Worm (Caenorhabditis elegans): ENCODE measurements around the gene trr-1.

The trr-1 gene

ce11 chrII:11620630-11621246 lies 55.0 kb downstream of the trr-1 start:
- TF ChIP-seq blmp-1 (tag; optimal IDR thresholded peaks at IDR 0.05; ENCODE audit: insufficient read depth) (peak; percentile 47), mab-5 (tag; optimal IDR thresholded peaks at IDR 0.05) (no peak), zag-1 (tag; optimal IDR thresholded peaks at IDR 0.05) (no peak), alr-1 (tag; optimal IDR thresholded peaks at IDR 0.05) (no peak), nhr-25 (tag; optimal IDR thresholded peaks at IDR 0.05) (peak; percentile 44), unc-55 (GFP tag; optimal IDR thresholded peaks at IDR 0.05) (no peak), ZK546.5 (tag; optimal IDR thresholded peaks at IDR 0.05) (no peak), F13H6.1 (tag; optimal IDR thresholded peaks at IDR 0.05) (peak; percentile 35), nhr-237 (tag; optimal IDR thresholded peaks at IDR 0.05) (no peak), nhr-129 (tag; optimal IDR thresholded peaks at IDR 0.05) (no peak), nhr-12 (tag; optimal IDR thresholded peaks at IDR 0.05) (no peak)

DNA sequence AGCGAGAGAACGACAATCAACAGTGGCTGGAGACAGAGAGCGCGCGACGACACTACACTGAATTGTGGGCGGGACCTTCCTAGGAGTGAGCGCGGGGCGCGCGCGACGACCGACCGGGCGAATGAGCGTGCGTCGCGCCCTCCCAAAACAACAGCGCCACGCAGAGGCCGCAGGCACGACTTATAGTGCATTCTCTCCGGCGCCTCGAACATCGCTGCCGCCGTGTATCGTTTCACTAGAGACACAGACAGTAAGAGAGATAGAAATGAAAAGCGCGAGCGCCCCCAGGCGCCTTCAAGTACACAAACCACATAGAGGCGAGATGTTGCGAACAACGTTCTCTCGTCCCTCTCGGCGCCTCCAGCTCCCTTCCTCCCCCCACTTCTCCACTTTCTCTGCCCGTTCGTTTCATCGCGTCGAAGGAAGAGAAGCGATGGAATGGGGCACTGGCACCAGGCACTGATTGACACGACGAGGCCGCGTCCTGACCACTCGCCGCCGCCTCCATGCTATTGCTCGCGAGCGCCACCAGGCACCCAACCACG lies 55.8 kb downstream of the trr-1 start:
- TF ChIP-seq nhr-25 (tag; optimal IDR thresholded peaks at IDR 0.05) (peak; percentile 87), sma-3 (GFP tag; optimal IDR thresholded peaks at IDR 0.05) (peak; percentile 78), dmd-4 (tag; optimal IDR thresholded peaks at IDR 0.05) (peak; percentile 49), ceh-82 (tag; optimal IDR thresholded peaks at IDR 0.05) (peak; percentile 4), nhr-23 (tag; optimal IDR thresholded peaks at IDR 0.05) (no peak), lin-11 (tag; optimal IDR thresholded peaks at IDR 0.05) (no peak), F13H6.1 (tag; optimal IDR thresholded peaks at IDR 0.05) (peak; percentile 97), nhr-129 (tag; optimal IDR thresholded peaks at IDR 0.05) (peak; percentile 61), lin-13 (GFP tag; optimal IDR thresholded peaks at IDR 0.05) (peak; percentile 80), alr-1 (tag; optimal IDR thresholded peaks at IDR 0.05) (no peak), ZK546.5 (tag; optimal IDR thresholded peaks at IDR 0.05) (peak; percentile 36), ceh-16 (tag; optimal IDR thresholded peaks at IDR 0.05) (peak; percentile 82), sma-9 (GFP tag; optimal IDR thresholded peaks at IDR 0.05) (peak; percentile 96), sma-9 (tag; optimal IDR thresholded peaks at IDR 0.05) (peak; percentile 57), nhr-11 (tag; optimal IDR thresholded peaks at IDR 0.05) (peak; percentile 64), lin-39 (tag; optimal IDR thresholded peaks at IDR 0.05) (no peak), ztf-1 (GFP tag; conservative IDR thresholded peaks at IDR 0.05) (no peak), ztf-4 (tag; optimal IDR thresholded peaks at IDR 0.05) (peak; percentile 81), skn-1 (tag; optimal IDR thresholded peaks at IDR 0.05) (no peak), nhr-21 (tag; optimal IDR thresholded peaks at IDR 0.05) (peak; percentile 90), unc-39 (tag; optimal IDR thresholded peaks at IDR 0.05) (no peak), gmeb-1 (tag; optimal IDR thresholded peaks at IDR 0.05) (peak; percentile 25), peb-1 (tag; optimal IDR thresholded peaks at IDR 0.05) (peak; percentile 76), nhr-77 (tag; optimal IDR thresholded peaks at IDR 0.05) (no peak), elt-3 (tag; optimal IDR thresholded peaks at IDR 0.05) (no peak), zag-1 (tag; optimal IDR thresholded peaks at IDR 0.05) (peak; percentile 77), snpc-4 (tag; optimal IDR thresholded peaks at IDR 0.05) (peak; percentile 51), unc-55 (GFP tag; optimal IDR thresholded peaks at IDR 0.05) (peak; percentile 73), ama-1 (optimal IDR thresholded peaks at IDR 0.05) (no peak), nhr-10 (tag; optimal IDR thresholded peaks at IDR 0.05) (no peak), R02D3.7 (tag; optimal IDR thresholded peaks at IDR 0.05) (no peak), fos-1 (tag; optimal IDR thresholded peaks at IDR 0.05) (peak; percentile 50), lsy-2 (tag; optimal IDR thresholded peaks at IDR 0.05) (peak in 1 of 2 experiments; percentile 73), mbf-1 (tag; optimal IDR thresholded peaks at IDR 0.05) (no peak), ztf-11 (tag; optimal IDR thresholded peaks at IDR 0.05) (no peak), nhr-237 (tag; optimal IDR thresholded peaks at IDR 0.05) (peak; percentile 28), unc-62 (GFP tag; optimal IDR thresholded peaks at IDR 0.05) (no peak), mab-5 (tag; optimal IDR thresholded peaks at IDR 0.05) (no peak), elt-1 (tag; optimal IDR thresholded peaks at IDR 0.05) (no peak), nhr-12 (tag; optimal IDR thresholded peaks at IDR 0.05) (no peak), C34F6.9 (tag; optimal IDR thresholded peaks at IDR 0.05) (peak; percentile 73), blmp-1 (tag; optimal IDR thresholded peaks at IDR 0.05; ENCODE audit: insufficient read depth) (peak; percentile 89), nhr-6 (tag; optimal IDR thresholded peaks at IDR 0.05) (peak; percentile 37), egl-27 (tag; optimal IDR thresholded peaks at IDR 0.05) (peak; percentile 88), aly-2 (tag; optimal IDR thresholded peaks at IDR 0.05) (no peak), mdl-1 (tag; optimal IDR thresholded peaks at IDR 0.05) (peak; percentile 83 to 87), Y55F3AM.14 (GFP tag; optimal IDR thresholded peaks at IDR 0.05) (peak; percentile 92), crh-2 (tag; optimal IDR thresholded peaks at IDR 0.05) (peak; percentile 85), sem-4 (tag; optimal IDR thresholded peaks at IDR 0.05) (peak; percentile 91)

Measured in whole organism, L2 larva.